Worm (Caenorhabditis elegans): Measurements from ENCODE around the gene ZC513.2.

The ZC513.2 gene

ce11 chrV:8062074-8062473 is 7.8 kb downstream of the ZC513.2 start, which contains the start of gene str-139:
str-139 (minus strand) TSS chrV:8062174.
- TF ChIP-seq mep-1 (tag; optimal IDR thresholded peaks at IDR 0.05) = no peak
- no peak for TF ChIP-seq nhr-77 (tag; optimal IDR thresholded peaks at IDR 0.05)
- TF ChIP-seq ceh-90 (tag; optimal IDR thresholded peaks at IDR 0.05) = no peak
- no peak for TF ChIP-seq unc-98 (GFP tag; IDR thresholded peaks at IDR 0.05)
- TF ChIP-seq nhr-11 (tag; optimal IDR thresholded peaks at IDR 0.05) = no peak
- no peak for TF ChIP-seq pqm-1 (tag; optimal IDR thresholded peaks at IDR 0.05)
- TF ChIP-seq tlp-1 (tag; optimal IDR thresholded peaks at IDR 0.05) = no peak
- no peak for TF ChIP-seq nhr-84 (tag; optimal IDR thresholded peaks at IDR 0.05)
- no peak for TF ChIP-seq zag-1 (tag; optimal IDR thresholded peaks at IDR 0.05)
- no peak for TF ChIP-seq pag-3 (tag; optimal IDR thresholded peaks at IDR 0.05; ENCODE audit: borderline replicate concordance, insufficient read depth)
- no peak for TF ChIP-seq lin-13 (GFP tag; optimal IDR thresholded peaks at IDR 0.05)
- no peak for TF ChIP-seq unc-62 (GFP tag; optimal IDR thresholded peaks at IDR 0.05)
- TF ChIP-seq ceh-8 (GFP tag; optimal IDR thresholded peaks at IDR 0.05) = no peak
- no peak for TF ChIP-seq nhr-76 (tag; optimal IDR thresholded peaks at IDR 0.05)
- TF ChIP-seq hlh-17 (GFP tag; optimal IDR thresholded peaks at IDR 0.05; ENCODE audit: borderline replicate concordance) = no peak
- no peak for TF ChIP-seq sptf-1 (tag; optimal IDR thresholded peaks at IDR 0.05)
- TF ChIP-seq ztf-4 (tag; optimal IDR thresholded peaks at IDR 0.05) = no peak
- TF ChIP-seq aly-2 (tag; optimal IDR thresholded peaks at IDR 0.05) = no peak

- TF ChIP-seq nhr-237 (tag; optimal IDR thresholded peaks at IDR 0.05) (no peak), vab-15 (tag; optimal IDR thresholded peaks at IDR 0.05) (no peak), Y116A8C.19 (tag; optimal IDR thresholded peaks at IDR 0.05; ENCODE audit: borderline replicate concordance) (no peak), nhr-90 (tag; optimal IDR thresholded peaks at IDR 0.05; ENCODE audit: poor library complexity) (no peak), lsy-2 (tag; optimal IDR thresholded peaks at IDR 0.05) (no peak), mef-2 (tag; optimal IDR thresholded peaks at IDR 0.05) (no peak), jun-1 (tag; optimal IDR thresholded peaks at IDR 0.05) (no peak), C04F5.9 (tag; optimal IDR thresholded peaks at IDR 0.05) (no peak), lin-14 (GFP tag; optimal IDR thresholded peaks at IDR 0.05) (no peak), aly-2 (tag; optimal IDR thresholded peaks at IDR 0.05) (no peak)
Measured at ce11 chrV:8067800-8068199, 13.6 kb downstream of the ZC513.2 start, which contains the start of gene str-140. str-140 (minus strand) TSS chrV:8067900.

ce11 chrV:8069637-8070036 is 15.4 kb downstream of the ZC513.2 start, which contains the start of gene str-143:
str-143 (minus strand) TSS chrV:8069737.
- TF ChIP-seq swsn-7 (tag; optimal IDR thresholded peaks at IDR 0.05) (no peak), blmp-1 (tag; optimal IDR thresholded peaks at IDR 0.05) (no peak), nhr-84 (tag; optimal IDR thresholded peaks at IDR 0.05) (no peak), tbx-2 (tag; optimal IDR thresholded peaks at IDR 0.05) (no peak), unc-130 (tag; optimal IDR thresholded peaks at IDR 0.05) (no peak), Y116A8C.19 (tag; optimal IDR thresholded peaks at IDR 0.05; ENCODE audit: borderline replicate concordance) (no peak), snu-23 (GFP tag; optimal IDR thresholded peaks at IDR 0.05) (no peak)

- TF ChIP-seq nhr-12 (tag; optimal IDR thresholded peaks at IDR 0.05) = no peak
- TF ChIP-seq dsc-1 (tag; optimal IDR thresholded peaks at IDR 0.05) = peak; percentile 15
Measured at ce11 chrV:8072047-8072446, 17.8 kb downstream of the ZC513.2 start, which contains the start of gene str-144. str-144 (minus strand) TSS chrV:8072147.

ce11 chrV:8073162-8073561 is 18.9 kb downstream of the ZC513.2 start:
- TF ChIP-seq egl-27 (tag; optimal IDR thresholded peaks at IDR 0.05) (no peak), ces-1 (GFP tag; optimal IDR thresholded peaks at IDR 0.05) (no peak), Y116A8C.19 (tag; optimal IDR thresholded peaks at IDR 0.05; ENCODE audit: borderline replicate concordance) (no peak), nhr-90 (tag; optimal IDR thresholded peaks at IDR 0.05; ENCODE audit: poor library complexity) (no peak), dsc-1 (tag; optimal IDR thresholded peaks at IDR 0.05) (peak; percentile 56), ceh-8 (GFP tag; optimal IDR thresholded peaks at IDR 0.05) (no peak), ceh-90 (tag; optimal IDR thresholded peaks at IDR 0.05) (no peak), lir-3 (tag; optimal IDR thresholded peaks at IDR 0.05; ENCODE audit: poor library complexity) (no peak), rnt-1 (tag; optimal IDR thresholded peaks at IDR 0.05) (no peak), elt-2 (tag; optimal IDR thresholded peaks at IDR 0.05) (no peak), nhr-85 (tag) (peak; percentile 85), nhr-20 (tag; optimal IDR thresholded peaks at IDR 0.05) (peak; percentile 29), unc-30 (tag; optimal IDR thresholded peaks at IDR 0.05) (no peak), pag-3 (tag; optimal IDR thresholded peaks at IDR 0.05; ENCODE audit: borderline replicate concordance, insufficient read depth) (no peak), tbx-2 (tag; optimal IDR thresholded peaks at IDR 0.05) (no peak), elt-3 (tag; optimal IDR thresholded peaks at IDR 0.05) (peak in 5 of 6 experiments; percentile 78 to 89 (median 86)), lin-13 (GFP tag; optimal IDR thresholded peaks at IDR 0.05) (no peak), lin-15B (tag; optimal IDR thresholded peaks at IDR 0.05) (no peak), fkh-10 (GFP tag; optimal IDR thresholded peaks at IDR 0.05) (no peak), blmp-1 (tag; optimal IDR thresholded peaks at IDR 0.05) (peak; percentile 89)

Data from whole organism, L1 larva.